Worm (Caenorhabditis elegans) whole organism, L4 larva: Measurements from ENCODE around the gene ddx-19.
A peak's percentile ranks its signal among the peaks of the same experiment; 100 is the strongest.

Source experiments
- F10B5.3 ChIP-seq: sonication (generic microtip); optimal IDR thresholded peaks from 2 replicates; lab custom pipeline; 2016; ENCODE audit warnings: mild to moderate bottlenecking, missing genetic modification characterization, missing compliant biosample characterization
- F49E8.2 ChIP-seq: sonication (generic microtip); optimal IDR thresholded peaks from 2 replicates; lab custom pipeline; 2016; ENCODE audit warnings: missing compliant biosample characterization, mild to moderate bottlenecking, missing genetic modification characterization, borderline replicate concordance
- T20F7.1 ChIP-seq: fragments of 200-800 bp; sonication (Bioruptor generic); optimal IDR thresholded peaks from 2 replicates; lab custom pipeline; 2018; ENCODE audit warnings: mild to moderate bottlenecking, missing genetic modification characterization, missing compliant biosample characterization
- Y105C5A.15 ChIP-seq: fragments of 200-800 bp; sonication (Bioruptor generic); IDR thresholded peaks from 2 replicates; pipeline ENCODE4 v1.3.6; 2022; ENCODE audit warnings: missing genetic modification characterization, missing compliant biosample characterization
- Y48G9A.11 ChIP-seq: fragments of 200-800 bp; sonication (Bioruptor generic); IDR thresholded peaks from 2 replicates; pipeline ENCODE4 v1.3.6; 2022; ENCODE audit warnings: missing genetic modification reagents, missing genetic modification characterization, missing compliant biosample characterization
- ceh-20 ChIP-seq: fragments of 200-800 bp; sonication (Bioruptor generic); IDR thresholded peaks from 2 replicates; pipeline ENCODE4 v1.3.6; 2022; ENCODE audit warnings: missing genetic modification reagents, missing genetic modification characterization, missing compliant biosample characterization
- ceh-32 ChIP-seq: sonication (generic microtip); optimal IDR thresholded peaks from 2 replicates; lab custom pipeline; 2016; ENCODE audit warnings: mild to moderate bottlenecking, missing genetic modification characterization, missing compliant biosample characterization; ENCODE audit not compliant: poor library complexity
- ceh-44 ChIP-seq: fragments of 200-800 bp; sonication (Bioruptor generic); IDR thresholded peaks from 2 replicates; pipeline ENCODE4 v1.3.6; 2022; ENCODE audit warnings: missing genetic modification reagents, missing genetic modification characterization, missing compliant biosample characterization
- ceh-62 ChIP-seq: sonication (generic microtip); optimal IDR thresholded peaks from 2 replicates; lab custom pipeline; 2017; ENCODE audit warnings: missing biosample characterization, missing genetic modification characterization
- ctbp-1 ChIP-seq: fragments of 200-800 bp; sonication (Bioruptor generic); IDR thresholded peaks from 2 replicates; pipeline ENCODE4 v1.3.6; 2022; ENCODE audit warnings: missing genetic modification reagents, missing genetic modification characterization, missing compliant biosample characterization
- daf-12 ChIP-seq: fragments of 150-350 bp; optimal IDR thresholded peaks from 2 replicates; lab custom pipeline; 2014; ENCODE audit warnings: missing biosample characterization, missing genetic modification reagents, missing genetic modification characterization
- daf-16 ChIP-seq, 3 experiments: sonication (generic microtip); optimal IDR thresholded peaks; 2 replicates each; lab custom pipeline; 2016 to 2017; ENCODE audit warnings: missing genetic modification characterization in 3 of 3, missing genetic modification reagents in 3 of 3, mild to moderate bottlenecking in 2 of 3, missing compliant biosample characterization in 2 of 3, missing biosample characterization in 1 of 3, moderate library complexity in 1 of 3
- daf-19 ChIP-seq: fragments of 200-800 bp; sonication (Bioruptor generic); conservative IDR thresholded peaks from 2 replicates; pipeline ENCODE4 v1.3.6; 2022; ENCODE audit warnings: missing genetic modification characterization, missing compliant biosample characterization
- dmd-6 ChIP-seq: fragments of 200-800 bp; sonication (Bioruptor generic); IDR thresholded peaks from 2 replicates; pipeline ENCODE4 v1.3.6; 2022; ENCODE audit warnings: missing genetic modification reagents, missing genetic modification characterization, missing compliant biosample characterization
- dmd-8 ChIP-seq: fragments of 200-800 bp; sonication (Bioruptor generic); IDR thresholded peaks from 2 replicates; pipeline ENCODE4 v1.3.6; 2022; ENCODE audit warnings: missing genetic modification characterization, missing compliant biosample characterization
- dve-1 ChIP-seq: sonication (generic microtip); optimal IDR thresholded peaks from 2 replicates; lab custom pipeline; 2017; ENCODE audit warnings: antibody characterized with exemption, mild to moderate bottlenecking, missing genetic modification characterization, missing compliant biosample characterization; ENCODE audit not compliant: insufficient read depth
- gei-8 ChIP-seq: fragments of 200-800 bp; sonication (Bioruptor generic); optimal IDR thresholded peaks from 2 replicates; lab custom pipeline; 2018; ENCODE audit warnings: mild to moderate bottlenecking, missing genetic modification characterization, missing compliant biosample characterization
- hif-1 ChIP-seq, 2 experiments: sonication (generic microtip); optimal IDR thresholded peaks; 2 replicates each; lab custom pipeline; 2016 to 2017; ENCODE audit warnings: missing compliant biosample characterization in 2 of 2, missing genetic modification characterization in 2 of 2, missing genetic modification reagents in 2 of 2, missing genotype in 2 of 2, mild to moderate bottlenecking in 1 of 2
- hlh-11 ChIP-seq: fragments of 200-800 bp; sonication (Bioruptor generic); optimal IDR thresholded peaks from 2 replicates; lab custom pipeline; 2018; ENCODE audit warnings: mild to moderate bottlenecking, missing genetic modification characterization, missing compliant biosample characterization
- hlh-30 ChIP-seq: sonication (generic microtip); optimal IDR thresholded peaks from 2 replicates; lab custom pipeline; 2017; ENCODE audit warnings: antibody characterized with exemption, mild to moderate bottlenecking, missing genetic modification characterization, missing compliant biosample characterization; ENCODE audit not compliant: insufficient read depth
- hmg-1.1 ChIP-seq: fragments of 200-800 bp; sonication (Bioruptor generic); IDR thresholded peaks from 2 replicates; pipeline ENCODE4 v1.3.6; 2022; ENCODE audit warnings: missing genetic modification reagents, missing genetic modification characterization, missing compliant biosample characterization
- lim-7 ChIP-seq: fragments of 200-800 bp; sonication (Bioruptor generic); IDR thresholded peaks from 2 replicates; pipeline ENCODE4 v1.3.6; 2022; ENCODE audit warnings: missing genetic modification characterization, missing compliant biosample characterization
- lin-1 ChIP-seq: fragments of 200-800 bp; sonication (Bioruptor generic); IDR thresholded peaks from 2 replicates; pipeline ENCODE4 v1.3.6; 2022; ENCODE audit warnings: missing genetic modification reagents, missing genetic modification characterization, missing compliant biosample characterization
- lin-13 ChIP-seq: fragments of 150-350 bp; optimal IDR thresholded peaks from 2 replicates; lab custom pipeline; 2014; ENCODE audit warnings: missing biosample characterization, missing genetic modification reagents, missing genetic modification characterization
- lin-29 ChIP-seq: fragments of 200-800 bp; sonication (Bioruptor generic); IDR thresholded peaks from 2 replicates; pipeline ENCODE4 v1.3.6; 2022; ENCODE audit warnings: missing genetic modification reagents, missing genetic modification characterization, missing compliant biosample characterization
- lin-38 ChIP-seq: fragments of 200-800 bp; sonication (Bioruptor generic); IDR thresholded peaks from 2 replicates; pipeline ENCODE4 v1.3.6; 2022; ENCODE audit warnings: missing genetic modification reagents, missing genetic modification characterization, missing compliant biosample characterization
- lsy-2 ChIP-seq, 2 experiments: fragments of 150-350 bp in 1 of 2; sonication (generic microtip) in 1 of 2; optimal IDR thresholded peaks; 2 replicates each; lab custom pipeline; 2014 to 2017; ENCODE audit warnings: missing biosample characterization in 2 of 2, missing genetic modification characterization in 2 of 2
- madf-5 ChIP-seq, 2 experiments: fragments of 200-800 bp; sonication (Bioruptor generic); IDR thresholded peaks; 2 replicates each; pipeline ENCODE4 v1.3.6; 2022; ENCODE audit warnings: missing compliant biosample characterization in 2 of 2, missing genetic modification characterization in 2 of 2
- madf-9 ChIP-seq: fragments of 200-800 bp; sonication (Bioruptor generic); conservative IDR thresholded peaks from 2 replicates; pipeline ENCODE4 v1.3.6; 2022; ENCODE audit warnings: missing genetic modification reagents, missing genetic modification characterization, missing compliant biosample characterization
- mdt-29 ChIP-seq: fragments of 200-800 bp; sonication (Bioruptor generic); IDR thresholded peaks from 2 replicates; pipeline ENCODE4 v1.3.6; 2022; ENCODE audit warnings: missing genetic modification reagents, missing genetic modification characterization, missing compliant biosample characterization
- mep-1 ChIP-seq: fragments of 150-350 bp; sonication (generic microtip); optimal IDR thresholded peaks from 3 replicates; lab custom pipeline; 2014; ENCODE audit warnings: missing biosample characterization, missing genetic modification characterization
- mes-2 ChIP-seq: sonication (generic microtip); optimal IDR thresholded peaks from 2 replicates; lab custom pipeline; 2016; ENCODE audit warnings: missing genotype, mild to moderate bottlenecking, missing genetic modification characterization, missing compliant biosample characterization; ENCODE audit not compliant: poor library complexity, severe bottlenecking
- nhr-25 ChIP-seq: sonication (generic microtip); optimal IDR thresholded peaks from 2 replicates; lab custom pipeline; 2017; ENCODE audit warnings: missing genetic modification characterization, mild to moderate bottlenecking, missing compliant biosample characterization, antibody characterized with exemption, moderate library complexity, borderline replicate concordance; ENCODE audit not compliant: insufficient read depth
- nhr-41 ChIP-seq: fragments of 200-800 bp; sonication (Bioruptor generic); IDR thresholded peaks from 2 replicates; pipeline ENCODE4 v1.3.6; 2022; ENCODE audit warnings: missing genetic modification reagents, missing genetic modification characterization, missing compliant biosample characterization
- nhr-77 ChIP-seq: fragments of 150-350 bp; optimal IDR thresholded peaks from 2 replicates; lab custom pipeline; 2014; ENCODE audit warnings: missing biosample characterization, missing genetic modification characterization
- pha-4 ChIP-seq, 2 experiments: fragments of 150-350 bp in 1 of 2; fragments of 200-800 bp in 1 of 2; sonication (Bioruptor generic) in 1 of 2; IDR thresholded peaks in 1 of 2; optimal IDR thresholded peaks in 1 of 2; 2 replicates each; pipeline versions ENCODE4 v1.3.6 to Lab custom; 2014 to 2022; ENCODE audit warnings: missing genetic modification characterization in 2 of 2, missing genetic modification reagents in 2 of 2, missing biosample characterization in 1 of 2, missing compliant biosample characterization in 1 of 2
- php-3 ChIP-seq: fragments of 200-800 bp; sonication (Bioruptor generic); IDR thresholded peaks from 2 replicates; pipeline ENCODE4 v1.3.6; 2022; ENCODE audit warnings: missing genetic modification reagents, missing genetic modification characterization, missing compliant biosample characterization
- rbr-2 ChIP-seq: sonication (generic microtip); optimal IDR thresholded peaks from 2 replicates; lab custom pipeline; 2016; ENCODE audit warnings: missing genotype, missing genetic modification characterization, missing compliant biosample characterization
- snpc-1.2 ChIP-seq: fragments of 200-800 bp; sonication (Bioruptor generic); IDR thresholded peaks from 2 replicates; pipeline ENCODE4 v1.3.6; 2022; ENCODE audit warnings: missing genetic modification reagents, missing genetic modification characterization, missing compliant biosample characterization
- tag-97 ChIP-seq: fragments of 200-800 bp; sonication (Bioruptor generic); IDR thresholded peaks from 2 replicates; pipeline ENCODE4 v1.3.6; 2022; ENCODE audit warnings: missing genetic modification characterization, missing compliant biosample characterization
- tra-1 ChIP-seq: fragments of 200-800 bp; sonication (Bioruptor generic); IDR thresholded peaks from 2 replicates; pipeline ENCODE4 v1.3.6; 2022; ENCODE audit warnings: missing genetic modification reagents, missing genetic modification characterization, missing compliant biosample characterization
- unc-130 ChIP-seq: sonication (generic microtip); optimal IDR thresholded peaks from 2 replicates; lab custom pipeline; 2016; ENCODE audit warnings: missing genetic modification reagents, missing genetic modification characterization, missing compliant biosample characterization
- unc-62 ChIP-seq, 3 experiments: fragments of 150-350 bp in 1 of 3; sonication (generic microtip); optimal IDR thresholded peaks in 2 of 3; peaks in 1 of 3; 1 replicate in 1 of 3; 2 replicates in 2 of 3; lab custom pipeline; 2014 to 2017; ENCODE audit warnings: missing biosample characterization in 3 of 3, missing genetic modification characterization in 3 of 3, missing genetic modification reagents in 3 of 3, missing genotype in 1 of 3
- zfp-3 ChIP-seq: fragments of 200-800 bp; sonication (Bioruptor generic); conservative IDR thresholded peaks from 2 replicates; pipeline ENCODE4 v1.3.6; 2022; ENCODE audit warnings: missing genetic modification reagents, missing genetic modification characterization, missing compliant biosample characterization

The ddx-19 gene

ce11 chrII:8933693-8934432, 49.2 kb downstream of the ddx-19 start, which contains the start of gene T21B10.3:
Gene T21B10.3 (plus strand): TSS chrII:8934382.
- peak in 1 of 2 experiments; percentile 62 for TF ChIP-seq daf-16 (GFP tag; optimal IDR thresholded peaks at IDR 0.05; lab: Kevin White, UChicago)
- peak; percentile 2 for TF ChIP-seq daf-16 (tag; optimal IDR thresholded peaks at IDR 0.05; lab: Kevin White, UChicago)
- peak; percentile 89 for TF ChIP-seq F49E8.2 (tag; lab: Kevin White, UChicago)
- TF ChIP-seq lin-1 (GFP tag; lab: Robert Waterston, UW), result peak; percentile 28; the same call in 1 of the 2 replicates
- TF ChIP-seq mep-1 (tag; lab: Kevin White, UChicago), result peak; percentile 15
- TF ChIP-seq daf-12 (tag; lab: Kevin White, UChicago), result no peak
- no peak for TF ChIP-seq tag-97
- TF ChIP-seq ceh-32 (tag; lab: Kevin White, UChicago), result no peak
- TF ChIP-seq pha-4 (GFP tag; IDR thresholded peaks at IDR 0.05; lab: Robert Waterston, UW), result peak; percentile 61; the same call in 1 of the 2 replicates
- no peak for TF ChIP-seq pha-4 (tag; optimal IDR thresholded peaks at IDR 0.05; lab: Kevin White, UChicago)
- 0 out of 2 replicates have a peak, but pooled peaks have one; percentile 30 for TF ChIP-seq lim-7
- TF ChIP-seq dmd-8 (GFP tag; lab: Robert Waterston, UW), result peak; percentile 58; the same call in 1 of the 2 replicates
- no peak for TF ChIP-seq gei-8 (GFP tag; lab: Kevin White, UChicago)
- TF ChIP-seq ceh-20 (GFP tag; lab: Robert Waterston, UW), result peak; percentile 53; the same call in 1 of the 2 replicates
- 0 out of 2 replicates have a peak, but pooled peaks have one; percentile 44 for TF ChIP-seq nhr-41
- peak; percentile 20 for TF ChIP-seq hlh-11 (tag; lab: Kevin White, UChicago)
- TF ChIP-seq daf-19, result no peak
- no peak for TF ChIP-seq nhr-77 (tag; lab: Kevin White, UChicago)
- TF ChIP-seq dmd-6 (GFP tag; lab: Robert Waterston, UW), result peak; percentile 40
- peak; percentile 93 for TF ChIP-seq unc-130 (GFP tag; lab: Kevin White, UChicago)
- TF ChIP-seq mes-2, result peak; percentile 54
- peak; percentile 86 for TF ChIP-seq snpc-1.2
- TF ChIP-seq T20F7.1 (GFP tag; lab: Kevin White, UChicago), result peak; percentile 22
- peak in 1 of 2 experiments; percentile 66 for TF ChIP-seq lsy-2 (tag; optimal IDR thresholded peaks at IDR 0.05; lab: Kevin White, UChicago)
- TF ChIP-seq hmg-1.1, result peak; percentile 38
- TF ChIP-seq madf-9, result peak; percentile 31; the same call in 1 of the 2 replicates
- peak; percentile 66 for TF ChIP-seq php-3 (GFP tag; lab: Robert Waterston, UW)
- peak; percentile 65; the same call in 1 of the 2 replicates for TF ChIP-seq mdt-29 (GFP tag; lab: Robert Waterston, UW)
- TF ChIP-seq tra-1 (GFP tag; lab: Robert Waterston, UW), result peak; percentile 75
- peak; percentile 86 for TF ChIP-seq lin-38 (GFP tag; lab: Robert Waterston, UW)
- TF ChIP-seq nhr-25, result no peak
- no peak for TF ChIP-seq F10B5.3 (tag; lab: Kevin White, UChicago)
- TF ChIP-seq lin-13 (GFP tag; lab: Kevin White, UChicago), result peak; percentile 26
- TF ChIP-seq dve-1, result peak; percentile 36
- TF ChIP-seq hlh-30 (tag; lab: Kevin White, UChicago), result peak; percentile 55
- TF ChIP-seq ceh-44 (GFP tag; lab: Robert Waterston, UW), result peak; percentile 50; the same call in 1 of the 2 replicates
- TF ChIP-seq madf-5 (GFP tag; IDR thresholded peaks at IDR 0.05; lab: Robert Waterston, UW), result 0 out of 4 replicates have a peak, but pooled peaks of 1 of the 2 experiments have one; percentile 62
- TF ChIP-seq Y105C5A.15 (GFP tag; lab: Robert Waterston, UW), result 0 out of 2 replicates have a peak, but pooled peaks have one; percentile 21
- TF ChIP-seq ceh-62 (tag; lab: Kevin White, UChicago), result no peak
- TF ChIP-seq zfp-3 (GFP tag; lab: Robert Waterston, UW), result peak; percentile 91
- no peak for TF ChIP-seq unc-62 (GFP tag; optimal IDR thresholded peaks at IDR 0.05 in 1 of 2; lab: Kevin White, UChicago)
- no peak for TF ChIP-seq unc-62 (tag; optimal IDR thresholded peaks at IDR 0.05; lab: Kevin White, UChicago)
- TF ChIP-seq hif-1 (tag; optimal IDR thresholded peaks at IDR 0.05; lab: Kevin White, UChicago), result peak in 1 of 2 experiments; percentile 47
- 0 out of 2 replicates have a peak, but pooled peaks have one; percentile 46 for TF ChIP-seq ctbp-1 (GFP tag; lab: Robert Waterston, UW)
- no peak for TF ChIP-seq rbr-2 (tag; lab: Kevin White, UChicago)
- no peak for TF ChIP-seq lin-29 (GFP tag; lab: Robert Waterston, UW)
- peak; percentile 88 for TF ChIP-seq Y48G9A.11
